Worm (Caenorhabditis elegans): ENCODE measurements around the gene ZK892.5.

DNA sequence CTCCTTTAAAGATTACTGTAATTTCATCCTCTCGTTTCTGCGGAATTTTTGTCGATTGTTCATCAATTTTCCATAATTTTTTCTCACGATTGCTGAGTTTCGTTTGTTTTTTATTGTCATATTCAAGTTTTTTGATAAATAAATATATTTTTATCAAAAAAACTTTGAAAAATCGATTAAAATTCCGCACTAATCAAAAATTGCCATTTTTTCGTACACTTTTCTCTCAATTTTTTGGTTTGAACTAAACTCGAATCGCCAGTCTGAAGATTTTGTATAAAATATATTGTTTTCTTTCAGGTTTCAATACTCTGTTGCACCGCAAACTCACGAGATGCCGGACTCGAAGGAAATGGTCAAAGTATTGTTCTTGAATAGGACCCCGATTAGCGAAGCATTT is 32.8 kb downstream of the ZK892.5 start, which contains the start of gene ogr-2:
- TF ChIP-seq flt-1 (GFP tag; IDR thresholded peaks at IDR 0.05) = no peak
- TF ChIP-seq ref-1 (GFP tag; conservative IDR thresholded peaks at IDR 0.05) = no peak

Measured in whole organism, midembryonic.